Fruit fly (Drosophila melanogaster) whole organism, embryonic: ENCODE data around the gene CG2540.
A peak's percentile ranks its signal among the peaks of the same experiment; 100 is the strongest.

Experiments
- Awh ChIP-seq: fragments of 200-800 bp; sonication (Bioruptor generic); IDR thresholded peaks from 2 replicates; pipeline ENCODE4, ENCODE4 v1.3.6; 2022; ENCODE audit warnings: missing biosample characterization, missing genetic modification characterization
- BEAF-32 ChIP-seq: fragments of 200-800 bp; sonication (Bioruptor generic); optimal IDR thresholded peaks from 3 replicates; lab custom pipeline; 2017; ENCODE audit warnings: missing biosample characterization, missing genetic modification characterization, mild to moderate bottlenecking, moderate library complexity, missing genetic modification reagents
- CG11398 ChIP-seq: fragments of 200-800 bp; sonication (Bioruptor generic); optimal IDR thresholded peaks from 2 replicates; lab custom pipeline; 2016; ENCODE audit warnings: missing biosample characterization, missing genetic modification characterization
- CG12391 ChIP-seq: fragments of 200-800 bp; sonication (Bioruptor generic); optimal IDR thresholded peaks from 3 replicates; lab custom pipeline; 2018; ENCODE audit warnings: missing biosample characterization, mild to moderate bottlenecking, missing genetic modification characterization, moderate library complexity
- CG13894 ChIP-seq: fragments of 200-800 bp; sonication (Bioruptor generic); optimal IDR thresholded peaks from 3 replicates; lab custom pipeline; 2018; ENCODE audit warnings: missing biosample characterization, mild to moderate bottlenecking, missing genetic modification characterization, moderate library complexity
- CG14050 ChIP-seq: fragments of 200-800 bp; sonication (Bioruptor generic); IDR thresholded peaks from 3 replicates; pipeline ENCODE4 v1.3.6; 2022; ENCODE audit warnings: missing biosample characterization, missing genetic modification characterization
- CG14441 ChIP-seq: fragments of 200-800 bp; sonication (Bioruptor generic); IDR thresholded peaks from 2 replicates; pipeline ENCODE4 v1.3.6; 2022; ENCODE audit warnings: missing biosample characterization, missing genetic modification characterization
- CG15696 ChIP-seq: fragments of 200-800 bp; sonication (Bioruptor generic); optimal IDR thresholded peaks from 2 replicates; lab custom pipeline; 2019; ENCODE audit warnings: missing biosample characterization, mild to moderate bottlenecking, missing genetic modification characterization, moderate library complexity
- CG1602 ChIP-seq: fragments of 200-800 bp; sonication (Bioruptor generic); optimal IDR thresholded peaks from 3 replicates; lab custom pipeline; 2016; ENCODE audit warnings: missing biosample characterization, missing genetic modification characterization
- CG16863 ChIP-seq: fragments of 200-800 bp; sonication (Bioruptor generic); optimal IDR thresholded peaks from 3 replicates; lab custom pipeline; 2016; ENCODE audit warnings: missing biosample characterization, missing genetic modification characterization
- CG17359 ChIP-seq: fragments of 200-800 bp; sonication (Bioruptor generic); optimal IDR thresholded peaks from 3 replicates; lab custom pipeline; 2018; ENCODE audit warnings: missing biosample characterization, mild to moderate bottlenecking, missing genetic modification characterization, moderate library complexity
- CG17361 ChIP-seq: fragments of 200-800 bp; sonication (Bioruptor generic); IDR thresholded peaks from 3 replicates; pipeline ENCODE4 v1.3.6; 2022; ENCODE audit warnings: missing biosample characterization, missing genetic modification characterization
- CG18476 ChIP-seq: fragments of 200-800 bp; sonication (Bioruptor generic); optimal IDR thresholded peaks from 2 replicates; lab custom pipeline; 2016; ENCODE audit warnings: missing biosample characterization, mild to moderate bottlenecking, missing genetic modification characterization
- CG18619 ChIP-seq: fragments of 200-800 bp; sonication (Bioruptor generic); optimal IDR thresholded peaks from 3 replicates; lab custom pipeline; 2017; ENCODE audit warnings: missing biosample characterization, mild to moderate bottlenecking, missing genetic modification characterization
- CG2129 ChIP-seq: fragments of 200-800 bp; sonication (Bioruptor generic); IDR thresholded peaks from 2 replicates; pipeline ENCODE4 v1.3.6; 2022; ENCODE audit warnings: missing biosample characterization, missing genetic modification characterization; ENCODE audit not compliant: partially characterized antibody
- CG2712 ChIP-seq: fragments of 200-800 bp; optimal IDR thresholded peaks from 3 replicates; lab custom pipeline; 2019; ENCODE audit warnings: missing biosample characterization, mild to moderate bottlenecking, missing genetic modification characterization, moderate library complexity
- CG31224 ChIP-seq: fragments of 200-800 bp; sonication (Bioruptor generic); IDR thresholded peaks from 2 replicates; pipeline ENCODE4 v1.3.6; 2022; ENCODE audit warnings: missing biosample characterization, missing genetic modification characterization
- CG34376 ChIP-seq: fragments of 200-800 bp; sonication (Bioruptor generic); optimal IDR thresholded peaks from 2 replicates; lab custom pipeline; 2018; ENCODE audit warnings: missing biosample characterization, mild to moderate bottlenecking, missing genetic modification characterization
- CG3995 ChIP-seq: fragments of 200-800 bp; sonication (Bioruptor generic); optimal IDR thresholded peaks from 3 replicates; lab custom pipeline; 2016; ENCODE audit warnings: missing biosample characterization, missing genetic modification characterization
- CG4820 ChIP-seq: fragments of 200-800 bp; sonication (Bioruptor generic); optimal IDR thresholded peaks from 3 replicates; lab custom pipeline; 2016; ENCODE audit warnings: missing biosample characterization, missing genetic modification characterization
- CG6175 ChIP-seq: fragments of 200-800 bp; sonication (Bioruptor generic); IDR thresholded peaks from 3 replicates; pipeline ENCODE4 v1.3.6; 2022; ENCODE audit warnings: missing biosample characterization, missing genetic modification characterization
- CG6765 ChIP-seq: fragments of 200-800 bp; sonication (Bioruptor generic); optimal IDR thresholded peaks from 3 replicates; lab custom pipeline; 2017; ENCODE audit warnings: missing biosample characterization, mild to moderate bottlenecking, missing genetic modification characterization
- CG8478 ChIP-seq: fragments of >200 bp; optimal IDR thresholded peaks from 2 replicates; lab custom pipeline; 2018
- CG8944 ChIP-seq: fragments of 200-800 bp; sonication (Bioruptor generic); optimal IDR thresholded peaks from 3 replicates; lab custom pipeline; 2016; ENCODE audit warnings: missing biosample characterization, missing genetic modification characterization
- CG9876 ChIP-seq: fragments of 200-800 bp; sonication (Bioruptor generic); optimal IDR thresholded peaks from 2 replicates; lab custom pipeline; 2016; ENCODE audit warnings: missing biosample characterization, missing genetic modification characterization
- CG9932 ChIP-seq: fragments of 200-800 bp; sonication (Bioruptor generic); IDR thresholded peaks from 2 replicates; pipeline ENCODE4 v1.3.6; 2022; ENCODE audit warnings: missing biosample characterization, missing genetic modification characterization
- CHES-1-like ChIP-seq: fragments of 200-800 bp; sonication (Bioruptor generic); optimal IDR thresholded peaks from 2 replicates; lab custom pipeline; 2016; ENCODE audit warnings: missing biosample characterization, missing genetic modification characterization
- CkIIα-i1 ChIP-seq: fragments of 200-800 bp; sonication (Bioruptor generic); IDR thresholded peaks from 2 replicates; pipeline ENCODE4 v1.3.6; 2022; ENCODE audit warnings: missing biosample characterization, missing genetic modification characterization
- HLH54F ChIP-seq: fragments of 200-800 bp; sonication (Bioruptor generic); optimal IDR thresholded peaks from 3 replicates; lab custom pipeline; 2016; ENCODE audit warnings: missing biosample characterization, missing genetic modification characterization
- Hand ChIP-seq: fragments of 200-800 bp; sonication (Bioruptor generic); optimal IDR thresholded peaks from 2 replicates; lab custom pipeline; 2017; ENCODE audit warnings: mild to moderate bottlenecking, missing biosample characterization, missing genetic modification reagents, missing genetic modification characterization
- Lpt ChIP-seq: fragments of >200 bp; optimal IDR thresholded peaks from 2 replicates; lab custom pipeline; 2018; ENCODE audit warnings: missing biosample characterization, missing genetic modification characterization
- Meics ChIP-seq: fragments of 200-800 bp; sonication (Bioruptor generic); optimal IDR thresholded peaks from 2 replicates; lab custom pipeline; 2017; ENCODE audit warnings: missing biosample characterization, mild to moderate bottlenecking, missing genetic modification characterization
- Nf-YB ChIP-seq: fragments of 200-800 bp; sonication (Bioruptor generic); optimal IDR thresholded peaks from 3 replicates; lab custom pipeline; 2019; ENCODE audit warnings: missing biosample characterization, mild to moderate bottlenecking, missing genetic modification characterization, moderate library complexity
- Ravus ChIP-seq: fragments of 200-800 bp; sonication (Bioruptor generic); IDR thresholded peaks from 2 replicates; pipeline ENCODE4 v1.3.6; 2022; ENCODE audit warnings: missing biosample characterization, missing genetic modification characterization
- Rfx ChIP-seq: fragments of 200-800 bp; sonication (Bioruptor generic); IDR thresholded peaks from 2 replicates; pipeline ENCODE4 v1.3.6; 2022; ENCODE audit warnings: missing biosample characterization, missing genetic modification characterization
- Tbp ChIP-seq: fragments of >200 bp; optimal IDR thresholded peaks from 2 replicates; lab custom pipeline; 2018; ENCODE audit warnings: missing biosample characterization, missing genetic modification characterization
- abd-A ChIP-seq: fragments of 200-800 bp; sonication (Bioruptor generic); optimal IDR thresholded peaks from 3 replicates; lab custom pipeline; 2019; ENCODE audit warnings: missing biosample characterization, mild to moderate bottlenecking, missing genetic modification characterization, moderate library complexity
- crol ChIP-seq: fragments of 200-800 bp; sonication (Bioruptor generic); IDR thresholded peaks from 2 replicates; pipeline ENCODE4 v1.3.6; 2022; ENCODE audit warnings: missing biosample characterization, missing genetic modification characterization
- dati ChIP-seq: fragments of 200-800 bp; sonication (Bioruptor generic); IDR thresholded peaks from 2 replicates; pipeline ENCODE4 v1.3.6; 2022; ENCODE audit warnings: missing biosample characterization, missing genetic modification characterization
- dpn ChIP-seq, 2 experiments: fragments of 200-800 bp; sonication (Bioruptor generic); optimal IDR thresholded peaks; 3 replicates each; lab custom pipeline; 2016; ENCODE audit warnings: missing biosample characterization in 2 of 2, missing genetic modification characterization in 2 of 2
- ken ChIP-seq: fragments of 200-800 bp; sonication (Bioruptor generic); IDR thresholded peaks from 3 replicates; pipeline ENCODE4 v1.3.6; 2022; ENCODE audit warnings: missing biosample characterization, missing genetic modification characterization
- odd ChIP-seq: fragments of 200-800 bp; sonication (Bioruptor generic); optimal IDR thresholded peaks from 2 replicates; lab custom pipeline; 2017; ENCODE audit warnings: missing biosample characterization, mild to moderate bottlenecking, missing genetic modification characterization
- org-1 ChIP-seq: fragments of 200-800 bp; sonication (Bioruptor generic); optimal IDR thresholded peaks from 2 replicates; lab custom pipeline; 2017; ENCODE audit warnings: missing biosample characterization, missing genetic modification characterization
- repo ChIP-seq: fragments of 200-800 bp; sonication (Bioruptor generic); optimal IDR thresholded peaks from 2 replicates; lab custom pipeline; 2016; ENCODE audit warnings: missing biosample characterization, missing genetic modification characterization
- sens ChIP-seq: fragments of 200-800 bp; sonication (Bioruptor generic); peaks from one replicate; lab custom pipeline; 2016; ENCODE audit warnings: missing biosample characterization, missing genetic modification characterization
- sens-2 ChIP-seq: fragments of 200-800 bp; sonication (Bioruptor generic); IDR thresholded peaks from 2 replicates; pipeline ENCODE4 v1.3.6; 2022; ENCODE audit warnings: missing biosample characterization, missing genetic modification characterization
- sug ChIP-seq: fragments of 200-800 bp; optimal IDR thresholded peaks from 2 replicates; lab custom pipeline; 2019; ENCODE audit warnings: missing biosample characterization, mild to moderate bottlenecking, missing genetic modification characterization, moderate library complexity
- tio ChIP-seq: fragments of 200-800 bp; sonication (Bioruptor generic); optimal IDR thresholded peaks from 2 replicates; lab custom pipeline; 2017; ENCODE audit warnings: missing biosample characterization, missing genetic modification characterization, inconsistent platforms
- tx ChIP-seq: fragments of 200-800 bp; sonication (Bioruptor generic); optimal IDR thresholded peaks from 2 replicates; lab custom pipeline; 2016; ENCODE audit warnings: missing biosample characterization, missing genetic modification characterization
- vnd ChIP-seq: fragments of 200-800 bp; sonication (Bioruptor generic); IDR thresholded peaks from 3 replicates; pipeline ENCODE4 v1.3.6; 2022; ENCODE audit warnings: missing biosample characterization, missing genetic modification characterization; ENCODE audit not compliant: partially characterized antibody

CG2540 gene

dm6 chrX:12591223-12592120 is 38.2 kb upstream of the CG2540 start (continued):
- TF ChIP-seq CG2712 (tag; lab: Kevin White, UChicago), result peak; percentile 43
- TF ChIP-seq HLH54F (GFP tag; lab: Kevin White, UChicago), result peak; percentile 1
- TF ChIP-seq Awh (GFP tag; lab: Robert Waterston, UW), result no peak
- no peak for TF ChIP-seq Hand (GFP tag; lab: Kevin White, UChicago)
- TF ChIP-seq CG31224 (GFP tag; lab: Robert Waterston, UW), result no peak
- TF ChIP-seq CG1602 (GFP tag; lab: Kevin White, UChicago), result peak; percentile 22
- peak; percentile 82 for TF ChIP-seq CG8478 (lab: Kevin White, UChicago)
- TF ChIP-seq CG11398 (GFP tag; lab: Kevin White, UChicago), result peak; percentile 49
- no peak for TF ChIP-seq CG6175 (GFP tag; lab: Robert Waterston, UW)
- TF ChIP-seq CG15696 (tag; lab: Kevin White, UChicago), result peak; percentile 35
- peak; percentile 40 for TF ChIP-seq CG8944 (GFP tag; lab: Kevin White, UChicago)
- no peak for TF ChIP-seq CG34376 (GFP tag; lab: Kevin White, UChicago)
- TF ChIP-seq crol (GFP tag; lab: Robert Waterston, UW), result no peak
- peak; percentile 43 for TF ChIP-seq CG13894 (tag; lab: Kevin White, UChicago)
- TF ChIP-seq BEAF-32, result no peak
- TF ChIP-seq Nf-YB (GFP tag; lab: Kevin White, UChicago), result peak; percentile 46
- no peak for TF ChIP-seq odd (GFP tag; lab: Kevin White, UChicago)
- TF ChIP-seq CG4820, result peak; percentile 43
- peak; percentile 61 for TF ChIP-seq Meics (GFP tag; lab: Kevin White, UChicago)
- no peak for TF ChIP-seq CG2129
- TF ChIP-seq CG14050 (GFP tag; lab: Robert Waterston, UW), result no peak
- peak; percentile 23 for TF ChIP-seq repo
- TF ChIP-seq abd-A (tag; lab: Kevin White, UChicago), result no peak
- TF ChIP-seq CG9932 (GFP tag; lab: Robert Waterston, UW), result no peak
- no peak for TF ChIP-seq Ravus
- TF ChIP-seq CG18476 (GFP tag; lab: Kevin White, UChicago), result peak; percentile 14
- TF ChIP-seq CG3995 (GFP tag; lab: Kevin White, UChicago), result no peak
- TF ChIP-seq vnd (GFP tag; lab: Robert Waterston, UW), result no peak
- TF ChIP-seq Lpt (GFP tag; lab: Kevin White, UChicago), result no peak
- no peak for TF ChIP-seq ken (GFP tag; lab: Robert Waterston, UW)
- TF ChIP-seq sens-2, result no peak
- peak; percentile 45 for TF ChIP-seq CG18619
- TF ChIP-seq dpn (GFP tag; optimal IDR thresholded peaks at IDR 0.05; lab: Kevin White, UChicago), result peak; percentile 27 to 44
- TF ChIP-seq sug (tag; lab: Kevin White, UChicago), result no peak
- TF ChIP-seq CG16863 (GFP tag; lab: Kevin White, UChicago), result peak; percentile 46
- TF ChIP-seq tio (GFP tag; lab: Kevin White, UChicago), result no peak
- TF ChIP-seq CG12391 (tag; lab: Kevin White, UChicago), result peak; percentile 37
- no peak for TF ChIP-seq CkIIα-i1
- no peak for TF ChIP-seq CG14441
- TF ChIP-seq CG6765 (GFP tag; lab: Kevin White, UChicago), result no peak
- TF ChIP-seq CHES-1-like (GFP tag; lab: Kevin White, UChicago), result peak; percentile 55
- no peak for TF ChIP-seq CG17359 (tag; lab: Kevin White, UChicago)
- peak; percentile 93 for TF ChIP-seq sens (GFP tag; lab: Kevin White, UChicago)
- TF ChIP-seq CG9876 (GFP tag; lab: Kevin White, UChicago), result no peak
- no peak for TF ChIP-seq dati
- TF ChIP-seq Rfx (GFP tag; lab: Robert Waterston, UW), result 0 out of 2 replicates have a peak, but pooled peaks have one; percentile 9
- peak; percentile 51; the same call in 1 of the 3 replicates for TF ChIP-seq CG17361
- TF ChIP-seq org-1, result peak; percentile 56
- peak; percentile 32 for TF ChIP-seq tx (GFP tag; lab: Kevin White, UChicago)
- no peak for TF ChIP-seq Tbp (GFP tag; lab: Kevin White, UChicago)
